Worm (Caenorhabditis elegans) whole organism, young adult: ENCODE results near the gene unc-7.

Experiments used
- B0336.3 ChIP-seq: fragments of 200-800 bp; sonication (Bioruptor generic); IDR thresholded peaks from 2 replicates; pipeline ENCODE4 v1.3.6; 2022; ENCODE audit warnings: missing genetic modification characterization, missing compliant biosample characterization
- C17E4.6 ChIP-seq: fragments of 200-800 bp; sonication (Bioruptor generic); IDR thresholded peaks from 2 replicates; pipeline ENCODE4 v1.3.6; 2022; ENCODE audit warnings: missing genetic modification reagents, missing genetic modification characterization, missing compliant biosample characterization
- K11D2.4 ChIP-seq: fragments of 200-800 bp; sonication (Bioruptor generic); IDR thresholded peaks from 2 replicates; pipeline ENCODE4 v1.3.6; 2022; ENCODE audit warnings: missing genetic modification reagents, missing genetic modification characterization, missing compliant biosample characterization
- T26A5.8 ChIP-seq: sonication (generic microtip); optimal IDR thresholded peaks from 2 replicates; lab custom pipeline; 2016; ENCODE audit warnings: missing genetic modification characterization, missing compliant biosample characterization
- Y53G8AR.9 ChIP-seq: fragments of 200-800 bp; sonication (Bioruptor generic); conservative IDR thresholded peaks from 2 replicates; pipeline ENCODE4 v1.3.6; 2022; ENCODE audit warnings: missing genetic modification reagents, missing genetic modification characterization, missing compliant biosample characterization
- Y56A3A.18 ChIP-seq: fragments of 200-800 bp; sonication (Bioruptor generic); IDR thresholded peaks from 2 replicates; pipeline ENCODE4 v1.3.6; 2022; ENCODE audit warnings: missing genetic modification reagents, missing genetic modification characterization, missing compliant biosample characterization
- Y67H2A.10 ChIP-seq: fragments of 200-800 bp; sonication (Bioruptor generic); conservative IDR thresholded peaks from 2 replicates; pipeline ENCODE4 v1.3.6; 2022; ENCODE audit warnings: missing genetic modification reagents, missing genetic modification characterization, missing compliant biosample characterization
- akir-1 ChIP-seq: fragments of 200-800 bp; sonication (Bioruptor generic); optimal IDR thresholded peaks from 2 replicates; lab custom pipeline; 2018; ENCODE audit warnings: mild to moderate bottlenecking, missing genetic modification characterization, moderate library complexity, missing compliant biosample characterization
- ama-1 ChIP-seq, 3 experiments: fragments of 150-350 bp in 1 of 3; sonication (generic microtip) in 2 of 3; optimal IDR thresholded peaks; 2 replicates each; lab custom pipeline; 2014 to 2018; ENCODE audit warnings: missing biosample characterization in 2 of 3, missing genetic modification characterization in 2 of 3, missing genetic modification reagents in 2 of 3
- atf-7 ChIP-seq: sonication (generic microtip); optimal IDR thresholded peaks from 2 replicates; lab custom pipeline; 2017; ENCODE audit warnings: mild to moderate bottlenecking, missing genetic modification characterization, missing compliant biosample characterization
- attf-5 ChIP-seq: fragments of 200-800 bp; sonication (Bioruptor generic); optimal IDR thresholded peaks from 2 replicates; lab custom pipeline; 2018; ENCODE audit warnings: mild to moderate bottlenecking, missing genetic modification characterization, missing compliant biosample characterization
- cebp-1 ChIP-seq, 2 experiments: fragments of 200-800 bp in 1 of 2; sonication (Bioruptor generic) in 1 of 2; sonication (generic microtip) in 1 of 2; IDR thresholded peaks in 1 of 2; optimal IDR thresholded peaks in 1 of 2; 2 replicates each; pipeline versions ENCODE4 v1.3.6 to Lab custom; 2017 to 2022; ENCODE audit warnings: missing compliant biosample characterization in 2 of 2, missing genetic modification characterization in 2 of 2, mild to moderate bottlenecking in 1 of 2, missing genetic modification reagents in 1 of 2, moderate library complexity in 1 of 2
- dox-1 ChIP-seq: fragments of 200-800 bp; sonication (Bioruptor generic); IDR thresholded peaks from 2 replicates; pipeline ENCODE4 v1.3.6; 2022; ENCODE audit warnings: missing genetic modification reagents, missing genetic modification characterization, missing compliant biosample characterization
- gei-17 ChIP-seq: fragments of 200-800 bp; sonication (Bioruptor generic); optimal IDR thresholded peaks from 2 replicates; lab custom pipeline; 2018; ENCODE audit warnings: mild to moderate bottlenecking, missing genetic modification characterization, missing compliant biosample characterization
- hrde-1 ChIP-seq: sonication (generic microtip); optimal IDR thresholded peaks from 2 replicates; lab custom pipeline; 2016; ENCODE audit warnings: missing genetic modification characterization, mild to moderate bottlenecking, missing compliant biosample characterization, moderate library complexity, missing genotype, missing genetic modification reagents, borderline replicate concordance
- madf-10 ChIP-seq: sonication (generic microtip); optimal IDR thresholded peaks from 2 replicates; lab custom pipeline; 2016; ENCODE audit warnings: mild to moderate bottlenecking, missing genetic modification characterization, missing compliant biosample characterization
- madf-6 ChIP-seq: fragments of 200-800 bp; sonication (Bioruptor generic); IDR thresholded peaks from 2 replicates; pipeline ENCODE4 v1.3.6; 2022; ENCODE audit warnings: missing genetic modification reagents, missing genetic modification characterization, missing compliant biosample characterization
- mel-28 ChIP-seq: sonication (generic microtip); optimal IDR thresholded peaks from 2 replicates; lab custom pipeline; 2016; ENCODE audit warnings: borderline replicate concordance, mild to moderate bottlenecking, missing genetic modification characterization, missing compliant biosample characterization
- nfya-2 ChIP-seq: fragments of 200-800 bp; sonication (Bioruptor generic); IDR thresholded peaks from 2 replicates; pipeline ENCODE4 v1.3.6; 2022; ENCODE audit warnings: missing genetic modification reagents, missing genetic modification characterization, missing compliant biosample characterization
- nfyb-1 ChIP-seq: fragments of 200-800 bp; sonication (Bioruptor generic); IDR thresholded peaks from 2 replicates; pipeline ENCODE4 v1.3.6; 2022; ENCODE audit warnings: missing genetic modification reagents, missing genetic modification characterization, missing compliant biosample characterization
- nhr-120 ChIP-seq: fragments of 200-800 bp; sonication (Bioruptor generic); IDR thresholded peaks from 2 replicates; pipeline ENCODE4 v1.3.6; 2022; ENCODE audit warnings: missing genetic modification characterization, missing compliant biosample characterization
- pbrm-1 ChIP-seq: fragments of 200-800 bp; sonication (Bioruptor generic); IDR thresholded peaks from 2 replicates; pipeline ENCODE4 v1.3.6; 2022; ENCODE audit warnings: missing genetic modification reagents, missing genetic modification characterization, missing compliant biosample characterization
- snpc-1.3 ChIP-seq: sonication (generic microtip); optimal IDR thresholded peaks from 2 replicates; lab custom pipeline; 2017; ENCODE audit warnings: missing genetic modification characterization, mild to moderate bottlenecking, missing compliant biosample characterization, antibody characterized with exemption, moderate library complexity, missing genotype, missing genetic modification reagents; ENCODE audit not compliant: insufficient read depth
- snpc-3.4 ChIP-seq: sonication (generic microtip); optimal IDR thresholded peaks from 2 replicates; lab custom pipeline; 2017; ENCODE audit warnings: missing genetic modification characterization, mild to moderate bottlenecking, missing compliant biosample characterization, antibody characterized with exemption, moderate library complexity, missing genotype, missing genetic modification reagents
- xnd-1 ChIP-seq: sonication (generic microtip); optimal IDR thresholded peaks from 2 replicates; lab custom pipeline; 2016; ENCODE audit warnings: missing genotype, missing genetic modification reagents, missing genetic modification characterization, missing compliant biosample characterization
- zim-3 ChIP-seq: sonication (generic microtip); optimal IDR thresholded peaks from 2 replicates; lab custom pipeline; 2017; ENCODE audit warnings: mild to moderate bottlenecking, missing genetic modification characterization, moderate library complexity, missing compliant biosample characterization
- ztf-22 ChIP-seq: fragments of 200-800 bp; sonication (Bioruptor generic); optimal IDR thresholded peaks from 2 replicates; lab custom pipeline; 2018; ENCODE audit warnings: mild to moderate bottlenecking, missing genetic modification characterization, moderate library complexity, missing compliant biosample characterization
- ztf-26 ChIP-seq: sonication (generic microtip); optimal IDR thresholded peaks from 2 replicates; lab custom pipeline; 2017; ENCODE audit warnings: missing genetic modification characterization, missing compliant biosample characterization
- ztf-28 ChIP-seq: fragments of 200-800 bp; sonication (Bioruptor generic); IDR thresholded peaks from 2 replicates; pipeline ENCODE4 v1.3.6; 2022; ENCODE audit warnings: missing genetic modification reagents, missing genetic modification characterization, missing compliant biosample characterization

unc-7 gene

DNA sequence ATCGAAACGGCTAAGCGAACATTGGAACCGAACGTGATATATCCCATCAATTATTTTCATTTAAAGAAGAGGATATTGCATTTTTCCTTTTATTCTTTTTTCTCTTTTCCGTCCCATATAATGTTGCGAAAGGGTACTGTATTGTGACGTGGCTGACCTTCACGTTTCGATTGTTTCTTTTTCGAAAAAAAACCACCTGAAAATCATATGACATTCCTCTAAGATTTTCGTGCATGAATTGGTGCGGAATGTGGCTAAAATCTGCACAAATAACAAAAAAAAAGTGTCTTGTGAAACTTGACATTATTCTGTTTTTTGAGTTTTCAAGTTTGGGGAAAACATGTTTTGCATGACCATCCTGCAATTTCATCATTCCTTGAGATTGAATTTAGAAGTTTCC, 69.3 kb downstream of the unc-7 start:
- TF ChIP-seq K11D2.4 (0 out of 2 replicates have a peak, but pooled peaks have one; percentile 31), cebp-1 (GFP tag; IDR thresholded peaks at IDR 0.05; lab: Robert Waterston, UW) (no peak), cebp-1 (tag; optimal IDR thresholded peaks at IDR 0.05; lab: Kevin White, UChicago) (peak; percentile 26), zim-3 (tag; lab: Kevin White, UChicago) (no peak), B0336.3 (GFP tag; lab: Robert Waterston, UW) (no peak), hrde-1 (tag; lab: Kevin White, UChicago) (no peak)

DNA sequence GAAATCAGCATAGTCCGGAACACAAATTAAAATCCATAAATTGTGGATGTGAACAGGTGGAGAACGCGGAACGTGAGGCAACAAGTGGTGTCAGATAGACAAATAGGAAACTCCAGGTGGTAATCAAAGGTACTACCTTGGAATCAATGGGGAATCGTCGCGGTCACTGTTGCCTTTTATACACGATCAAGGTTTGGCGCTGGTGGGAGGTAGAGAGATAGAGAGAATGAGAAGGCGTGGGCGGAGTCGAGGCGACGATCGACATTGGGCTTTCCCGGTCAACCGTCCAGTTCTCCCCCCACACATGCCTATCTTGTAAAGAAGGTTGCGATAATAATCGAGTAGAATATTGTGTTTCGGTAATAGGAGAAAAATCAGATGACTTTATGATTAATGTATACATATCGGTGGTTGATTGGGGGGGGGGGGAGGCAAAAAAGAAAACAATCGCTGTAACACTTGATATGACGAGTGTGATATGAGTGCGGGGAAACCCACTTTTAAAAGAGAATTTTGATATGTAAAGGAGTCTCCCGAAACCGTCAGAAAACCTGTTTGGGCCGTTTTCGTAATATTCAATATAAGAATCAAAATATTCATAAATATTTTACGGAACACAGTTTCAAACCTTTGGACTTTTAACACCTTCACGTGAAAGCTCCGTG, 69.8 kb downstream of the unc-7 start, which contains the start of the genes H40L08.8, H40L08.2 and H40L08.7:
TSS of gene H40L08.8 (minus strand) at position 37 of the 665 bp plus-strand sequence.
TSS of gene H40L08.2 (minus strand) at position 148 of the 665 bp plus-strand sequence.
TSS of gene H40L08.7 (minus strand) at position 148 of the 665 bp plus-strand sequence.
- TF ChIP-seq dox-1 (GFP tag; lab: Robert Waterston, UW) (no peak), nhr-120 (GFP tag; lab: Robert Waterston, UW) (no peak), T26A5.8 (tag; lab: Kevin White, UChicago) (no peak)
- TF ChIP-seq, all 124 proteins: peak for 0

DNA sequence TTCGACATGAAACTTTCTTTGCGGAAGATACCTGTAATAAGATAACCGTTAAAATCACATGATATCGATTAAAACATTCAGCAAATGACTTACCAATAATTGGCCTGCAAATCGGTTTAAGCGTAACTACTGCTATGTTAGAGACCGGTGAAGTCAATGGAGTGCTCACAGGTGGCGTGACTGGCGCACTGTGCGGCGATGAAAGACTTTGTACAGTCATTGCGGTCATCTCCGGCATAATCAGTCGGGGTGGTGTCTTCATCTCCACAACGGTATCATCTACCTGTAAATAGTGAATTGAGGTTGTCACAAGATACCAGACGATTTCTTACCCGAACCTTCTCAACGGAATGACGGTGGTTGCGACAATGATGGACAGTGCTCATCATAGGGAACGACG, 70.6 kb downstream of the unc-7 start:
- TF ChIP-seq K11D2.4 (no peak), snpc-1.3 (no peak), akir-1 (GFP tag; lab: Kevin White, UChicago) (no peak), madf-6 (GFP tag; lab: Robert Waterston, UW) (0 out of 2 replicates have a peak, but pooled peaks have one; percentile 6), cebp-1 (GFP tag; IDR thresholded peaks at IDR 0.05; lab: Robert Waterston, UW) (no peak), cebp-1 (tag; optimal IDR thresholded peaks at IDR 0.05; lab: Kevin White, UChicago) (no peak), Y56A3A.18 (GFP tag; lab: Robert Waterston, UW) (0 out of 2 replicates have a peak, but pooled peaks have one; percentile 28), nfya-2 (GFP tag; lab: Robert Waterston, UW) (no peak), ama-1 (optimal IDR thresholded peaks at IDR 0.05; lab: Kevin White, UChicago) (peak; percentile 13), ama-1 (GFP tag; optimal IDR thresholded peaks at IDR 0.05; lab: Kevin White, UChicago) (no peak)

DNA sequence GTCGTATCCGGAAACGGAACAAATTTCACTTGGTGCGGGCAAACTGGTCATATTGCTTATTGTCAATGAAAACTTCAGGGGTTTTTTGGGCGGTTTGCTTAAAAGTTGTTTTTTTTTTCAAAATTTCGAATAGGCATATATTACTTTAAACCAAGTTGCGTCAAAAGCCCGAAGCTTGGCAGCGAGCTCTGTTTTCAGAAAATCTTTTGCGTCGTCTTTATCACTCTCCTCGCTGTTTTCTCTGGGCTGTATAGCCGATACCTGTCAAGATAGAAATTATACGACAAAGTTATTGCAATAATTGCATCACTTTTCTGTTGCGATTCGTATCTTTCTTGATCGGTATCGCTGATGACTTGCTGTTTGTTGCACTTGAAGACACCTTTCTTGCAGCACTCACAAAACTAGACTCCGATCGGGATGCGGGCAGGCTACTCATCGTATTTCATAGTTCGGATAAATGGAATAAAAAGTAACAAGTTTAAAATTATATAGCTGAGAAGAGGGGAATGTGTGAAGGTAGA, 71.4 kb downstream of the unc-7 start, which contains the start of the genes H40L08.3 and H40L08.9:
TSS of gene H40L08.3 (minus strand) at position 51 of the 524 bp plus-strand sequence.
TSS of gene H40L08.9 (minus strand) at position 439 of the 524 bp plus-strand sequence.
- TF ChIP-seq ztf-28 (GFP tag; lab: Robert Waterston, UW) (no peak), xnd-1 (tag; lab: Kevin White, UChicago) (no peak), nfyb-1 (GFP tag; lab: Robert Waterston, UW) (peak; percentile 52), ztf-26 (peak; percentile 77), zim-3 (tag; lab: Kevin White, UChicago) (peak; percentile 42), nfya-2 (GFP tag; lab: Robert Waterston, UW) (0 out of 2 replicates have a peak, but pooled peaks have one; percentile 51), ama-1 (optimal IDR thresholded peaks at IDR 0.05; lab: Kevin White, UChicago) (peak; percentile 92), ama-1 (GFP tag; optimal IDR thresholded peaks at IDR 0.05; lab: Kevin White, UChicago) (no peak), madf-10 (tag; lab: Kevin White, UChicago) (no peak), T26A5.8 (tag; lab: Kevin White, UChicago) (no peak), Y53G8AR.9 (no peak), mel-28 (tag; lab: Kevin White, UChicago) (peak; percentile 6), gei-17 (GFP tag; lab: Kevin White, UChicago) (peak; percentile 22), dox-1 (GFP tag; lab: Robert Waterston, UW) (peak; percentile 42), pbrm-1 (GFP tag; lab: Robert Waterston, UW) (no peak), snpc-3.4 (tag; lab: Kevin White, UChicago) (no peak), ztf-22 (GFP tag; lab: Kevin White, UChicago) (peak; percentile 22), Y67H2A.10 (GFP tag; lab: Robert Waterston, UW) (no peak), atf-7 (peak; percentile 6), attf-5 (GFP tag; lab: Kevin White, UChicago) (no peak), C17E4.6 (GFP tag; lab: Robert Waterston, UW) (0 out of 2 replicates have a peak, but pooled peaks have one; percentile 3)
